Fruit fly (Drosophila melanogaster) whole organism, adult: ENCODE data around the gene Kpc1.

ENCODE experiments used
- CG11617 ChIP-seq: fragments of 200-800 bp; sonication (Bioruptor generic); optimal IDR thresholded peaks from 2 replicates; lab custom pipeline; 2017; ENCODE audit warnings: mild to moderate bottlenecking, missing biosample characterization, missing genetic modification reagents, missing genetic modification characterization
- CG12768 ChIP-seq: fragments of 200-800 bp; sonication (Bioruptor generic); optimal IDR thresholded peaks from 2 replicates; lab custom pipeline; 2017; ENCODE audit warnings: missing biosample characterization, missing genetic modification characterization, mild to moderate bottlenecking, moderate library complexity, missing genetic modification reagents
- CG1620 ChIP-seq: fragments of 200-800 bp; sonication (Bioruptor generic); optimal IDR thresholded peaks from 2 replicates; lab custom pipeline; 2016; ENCODE audit warnings: missing biosample characterization, missing genetic modification characterization
- CG33017 ChIP-seq: fragments of 200-800 bp; sonication (Bioruptor generic); optimal IDR thresholded peaks from 2 replicates; lab custom pipeline; 2018; ENCODE audit warnings: missing biosample characterization, mild to moderate bottlenecking, missing genetic modification characterization, moderate library complexity
- CG7045 ChIP-seq: fragments of 200-800 bp; sonication (Bioruptor generic); optimal IDR thresholded peaks from 2 replicates; lab custom pipeline; 2017; ENCODE audit warnings: missing biosample characterization, mild to moderate bottlenecking, missing genetic modification characterization
- Clk ChIP-seq: fragments of 200-800 bp; sonication (Bioruptor generic); optimal IDR thresholded peaks from 2 replicates; lab custom pipeline; 2017; ENCODE audit warnings: missing biosample characterization, missing genetic modification characterization
- Hr96 ChIP-seq: fragments of 200-800 bp; sonication (Bioruptor generic); optimal IDR thresholded peaks from 2 replicates; lab custom pipeline; 2016; ENCODE audit warnings: missing biosample characterization, missing genetic modification characterization
- Mnt ChIP-seq: fragments of 200-800 bp; sonication (Bioruptor generic); optimal IDR thresholded peaks from 2 replicates; lab custom pipeline; 2016; ENCODE audit warnings: missing biosample characterization, mild to moderate bottlenecking, missing genetic modification characterization
- bab1 ChIP-seq: fragments of 200-800 bp; sonication (Bioruptor generic); optimal IDR thresholded peaks from 3 replicates; lab custom pipeline; 2019; ENCODE audit warnings: missing biosample characterization, mild to moderate bottlenecking, missing genetic modification characterization, moderate library complexity
- cic ChIP-seq: fragments of 200-800 bp; sonication (Bioruptor generic); optimal IDR thresholded peaks from 2 replicates; lab custom pipeline; 2017; ENCODE audit warnings: missing biosample characterization, mild to moderate bottlenecking, missing genetic modification characterization, moderate library complexity
- kay ChIP-seq: fragments of 200-800 bp; sonication (Bioruptor generic); peaks from one replicate; lab custom pipeline; 2016; ENCODE audit warnings: missing biosample characterization, missing genetic modification characterization, borderline replicate concordance
- ovo ChIP-seq: fragments of 200-800 bp; sonication (Bioruptor generic); optimal IDR thresholded peaks from 2 replicates; lab custom pipeline; 2016; ENCODE audit warnings: missing biosample characterization, missing genetic modification characterization
- pad ChIP-seq: fragments of 200-800 bp; sonication (Bioruptor generic); optimal IDR thresholded peaks from 3 replicates; lab custom pipeline; 2017; ENCODE audit warnings: missing biosample characterization, missing genetic modification characterization, mild to moderate bottlenecking, moderate library complexity, missing genetic modification reagents
- tj ChIP-seq: fragments of 200-800 bp; sonication (Bioruptor generic); optimal IDR thresholded peaks from 3 replicates; lab custom pipeline; 2017; ENCODE audit warnings: missing biosample characterization, mild to moderate bottlenecking, missing genetic modification characterization, moderate library complexity

dm6 chr3R:15206273-15206672 lies 10.3 kb upstream of the Kpc1 start, which contains the start of gene Spn88Ea:
- TF ChIP-seq Clk (GFP tag; lab: Kevin White, UChicago) = no peak
- TF ChIP-seq pad (GFP tag; lab: Kevin White, UChicago) = no peak
- TF ChIP-seq kay (GFP tag; lab: Kevin White, UChicago) = no peak
- no peak for TF ChIP-seq CG7045 (GFP tag; lab: Kevin White, UChicago)
- TF ChIP-seq CG11617 (GFP tag; lab: Kevin White, UChicago) = no peak
- TF ChIP-seq bab1 (GFP tag; lab: Kevin White, UChicago) = peak; percentile 51
- no peak for TF ChIP-seq Mnt (GFP tag; lab: Kevin White, UChicago)
- TF ChIP-seq tj = no peak
- TF ChIP-seq CG12768 (GFP tag; lab: Kevin White, UChicago) = no peak
- no peak for TF ChIP-seq CG1620 (GFP tag; lab: Kevin White, UChicago)
- TF ChIP-seq ovo = no peak
- no peak for TF ChIP-seq cic (GFP tag; lab: Kevin White, UChicago)
- TF ChIP-seq Hr96 (GFP tag; lab: Kevin White, UChicago) = no peak
- peak; percentile 7 for TF ChIP-seq CG33017 (tag; lab: Kevin White, UChicago)
